Fruit fly (Drosophila melanogaster): ENCODE measurements around the gene Naa30B.
A peak's percentile ranks its signal among the peaks of the same experiment; 100 is the strongest.

Gene Naa30B

DNA sequence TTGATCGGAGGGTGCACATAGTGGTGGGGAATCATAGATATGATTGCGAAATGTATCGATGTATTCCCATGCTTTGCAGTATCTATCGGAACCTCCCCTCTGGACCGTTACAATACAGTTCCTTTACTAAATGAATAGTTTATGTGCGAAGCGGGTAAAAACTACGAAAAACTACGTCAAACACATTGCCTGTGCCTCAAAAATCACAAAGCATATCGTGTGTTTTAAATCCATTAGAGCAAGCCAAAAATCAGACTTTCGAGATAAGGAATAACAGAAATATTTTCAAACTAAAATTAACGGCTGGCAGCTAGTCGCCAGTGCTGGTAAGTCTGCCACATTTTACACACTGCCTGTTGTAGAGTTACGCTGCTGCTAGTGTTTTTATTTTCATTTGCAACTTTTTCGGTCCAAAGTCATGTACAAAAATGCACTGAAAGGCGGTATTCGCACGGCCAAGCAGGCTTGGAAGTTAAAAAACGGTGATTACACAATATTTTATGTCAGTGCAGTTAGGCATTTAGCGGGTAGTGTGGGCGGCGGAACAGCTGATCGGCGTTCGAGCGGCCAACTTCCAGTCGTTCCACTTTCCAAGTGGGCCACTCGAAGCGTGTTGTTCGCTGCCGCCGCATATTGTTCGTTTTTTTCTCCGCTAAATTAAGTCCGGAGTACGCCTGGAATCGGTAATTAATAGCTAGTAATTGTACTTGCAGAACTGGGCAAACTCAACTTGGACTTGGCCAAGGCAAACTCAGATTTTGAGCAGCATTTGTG lies 45.6 kb upstream of the Naa30B start (continued):
- peak; percentile 14; the same call in 1 of the 2 replicates for TF ChIP-seq CG4360 (GFP tag; IDR thresholded peaks at IDR 0.05)
- TF ChIP-seq Dref (GFP tag; IDR thresholded peaks at IDR 0.05) = peak; percentile 79
- TF ChIP-seq CG10267 (tag; optimal IDR thresholded peaks at IDR 0.05) = peak; percentile 97
- TF ChIP-seq jigr1 (GFP tag; IDR thresholded peaks at IDR 0.05) = no peak
- TF ChIP-seq slp2 (GFP tag; optimal IDR thresholded peaks at IDR 0.05) = peak; percentile 48
- TF ChIP-seq CG5180 (GFP tag; optimal IDR thresholded peaks at IDR 0.05) = no peak
- peak; percentile 37 for TF ChIP-seq repo (GFP tag; optimal IDR thresholded peaks at IDR 0.05)
- no peak for TF ChIP-seq Neu2 (GFP tag; optimal IDR thresholded peaks at IDR 0.05; ENCODE audit: borderline replicate concordance)
- peak; percentile 16 for TF ChIP-seq mirr (GFP tag; optimal IDR thresholded peaks at IDR 0.05)
- TF ChIP-seq CG6689 (GFP tag; IDR thresholded peaks at IDR 0.05) = peak; percentile 48
- TF ChIP-seq z (GFP tag; IDR thresholded peaks at IDR 0.05) = no peak
- no peak for TF ChIP-seq sima (GFP tag; optimal IDR thresholded peaks at IDR 0.05)
- peak; percentile 86 for TF ChIP-seq chn (GFP tag; optimal IDR thresholded peaks at IDR 0.05)
- TF ChIP-seq CG6813 (GFP tag; optimal IDR thresholded peaks at IDR 0.05) = no peak
- no peak for TF ChIP-seq Nf-YB (GFP tag; optimal IDR thresholded peaks at IDR 0.05)
- peak; percentile 40 for TF ChIP-seq bcd (GFP tag; optimal IDR thresholded peaks at IDR 0.05)
- TF ChIP-seq gcm (GFP tag; optimal IDR thresholded peaks at IDR 0.05) = no peak
- TF ChIP-seq CG13775 (GFP tag; optimal IDR thresholded peaks at IDR 0.05) = peak; percentile 54
- no peak for TF ChIP-seq CG2202 (tag; optimal IDR thresholded peaks at IDR 0.05)
- TF ChIP-seq onecut (GFP tag; IDR thresholded peaks at IDR 0.05) = no peak
- TF ChIP-seq maf-S (GFP tag; optimal IDR thresholded peaks at IDR 0.05) = peak; percentile 55
- TF ChIP-seq zfh1 (GFP tag; IDR thresholded peaks at IDR 0.05) = peak; percentile 67; the same call in 2 of the 3 replicates
- peak; percentile 54 for TF ChIP-seq tin (GFP tag; optimal IDR thresholded peaks at IDR 0.05)
- TF ChIP-seq cato (GFP tag; optimal IDR thresholded peaks at IDR 0.05; ENCODE audit: borderline replicate concordance) = peak; percentile 12

DNA sequence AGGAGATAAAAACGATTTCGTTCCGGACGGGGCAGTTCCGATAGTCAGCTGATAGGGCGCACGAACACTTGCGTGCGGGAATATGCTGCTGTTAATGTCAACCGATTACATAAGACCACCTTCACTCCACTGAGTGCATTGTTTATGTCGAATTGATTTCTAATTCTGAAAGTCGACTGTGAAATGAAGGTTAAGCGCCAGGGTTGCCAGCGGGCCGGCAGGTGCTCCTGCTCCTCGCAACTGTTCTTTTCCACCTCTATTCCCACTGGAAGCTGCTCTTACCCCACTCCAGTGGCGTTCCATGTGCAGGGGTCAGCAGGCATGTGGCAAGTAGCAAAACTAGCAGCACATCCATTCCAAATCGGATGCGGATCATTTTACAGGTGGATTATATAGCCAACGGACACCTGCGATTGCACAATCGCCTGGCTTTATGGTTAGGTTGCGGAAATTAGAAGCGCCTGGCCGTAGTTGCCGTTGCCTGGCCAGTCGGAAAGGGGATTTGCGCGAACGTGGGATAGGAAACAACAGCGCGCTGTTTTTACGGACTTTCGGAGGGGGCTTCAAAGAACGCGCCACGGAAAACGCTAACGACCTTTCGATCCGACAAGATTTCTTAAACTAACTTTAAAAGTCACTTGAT lies 44.9 kb upstream of the Naa30B start, which contains the start of gene cue:
Gene cue, minus strand, starts transcription at position 641 of the 643 bp plus-strand sequence.
- TF ChIP-seq CoRest (tag; optimal IDR thresholded peaks at IDR 0.05) (no peak), Gsc (GFP tag; IDR thresholded peaks at IDR 0.05) (no peak), Trl (optimal IDR thresholded peaks at IDR 0.05) (no peak), Trl (GFP tag; optimal IDR thresholded peaks at IDR 0.05) (no peak), CG9797 (GFP tag; optimal IDR thresholded peaks at IDR 0.05) (no peak), al (GFP tag; IDR thresholded peaks at IDR 0.05) (no peak), ftz-f1 (GFP tag; optimal IDR thresholded peaks at IDR 0.05) (peak; percentile 53), MTF-1 (GFP tag; optimal IDR thresholded peaks at IDR 0.05; ENCODE audit: borderline replicate concordance) (peak; percentile 38), CG8290 (GFP tag; optimal IDR thresholded peaks at IDR 0.05) (no peak), CG8290 (tag; optimal IDR thresholded peaks at IDR 0.05) (peak in 1 of 2 experiments; percentile 14), Atf6 (GFP tag; IDR thresholded peaks at IDR 0.05) (peak; percentile 15; the same call in 1 of the 2 replicates), MESR4 (GFP tag; optimal IDR thresholded peaks at IDR 0.05) (peak; percentile 43), Pdp1 (GFP tag; optimal IDR thresholded peaks at IDR 0.05) (peak in 1 of 2 experiments; percentile 97), CG7928 (GFP tag; optimal IDR thresholded peaks at IDR 0.05) (no peak), Lpt (GFP tag; optimal IDR thresholded peaks at IDR 0.05) (no peak), CG34422 (GFP tag; IDR thresholded peaks at IDR 0.05) (0 out of 3 replicates have a peak, but pooled peaks have one; percentile 41), CG15479 (GFP tag; optimal IDR thresholded peaks at IDR 0.05) (peak; percentile 48), CG15269 (tag; optimal IDR thresholded peaks at IDR 0.05) (no peak), CG6254 (GFP tag; optimal IDR thresholded peaks at IDR 0.05) (no peak), Vsx1 (GFP tag; optimal IDR thresholded peaks at IDR 0.05) (no peak), btn (GFP tag; optimal IDR thresholded peaks at IDR 0.05) (no peak), CG31224 (GFP tag; IDR thresholded peaks at IDR 0.05) (no peak), CG15514 (GFP tag; optimal IDR thresholded peaks at IDR 0.05) (peak; percentile 63), CG5245 (GFP tag; optimal IDR thresholded peaks at IDR 0.05) (no peak), CG11504 (tag; optimal IDR thresholded peaks at IDR 0.05) (no peak), fru (optimal IDR thresholded peaks at IDR 0.05) (no peak)

Data from whole organism, embryonic.